Fruit fly (Drosophila melanogaster) whole organism, embryonic: ENCODE results near the gene CG13898.

ENCODE experiments used
- Asciz ChIP-seq: fragments of 200-800 bp; sonication (Bioruptor generic); optimal IDR thresholded peaks from 2 replicates; lab custom pipeline; 2017; ENCODE audit warnings: missing biosample characterization, mild to moderate bottlenecking, missing genetic modification characterization, missing genetic modification reagents
- BEAF-32 ChIP-seq: fragments of 200-800 bp; sonication (Bioruptor generic); optimal IDR thresholded peaks from 3 replicates; lab custom pipeline; 2017; ENCODE audit warnings: missing biosample characterization, missing genetic modification characterization, mild to moderate bottlenecking, moderate library complexity, missing genetic modification reagents
- BtbVII ChIP-seq: fragments of 200-800 bp; sonication (Bioruptor generic); optimal IDR thresholded peaks from 3 replicates; lab custom pipeline; 2017; ENCODE audit warnings: missing biosample characterization, mild to moderate bottlenecking, missing genetic modification characterization
- CG1024 ChIP-seq: fragments of 200-800 bp; sonication (Bioruptor generic); IDR thresholded peaks from 2 replicates; pipeline ENCODE4 v1.3.6; 2022; ENCODE audit warnings: missing biosample characterization, missing genetic modification characterization
- CG1233 ChIP-seq: fragments of 200-800 bp; sonication (Bioruptor generic); optimal IDR thresholded peaks from 4 replicates; lab custom pipeline; 2018; ENCODE audit warnings: missing biosample characterization, mild to moderate bottlenecking, missing genetic modification characterization
- CG12769 ChIP-seq: fragments of 200-800 bp; sonication (Bioruptor generic); optimal IDR thresholded peaks from 2 replicates; lab custom pipeline; 2019; ENCODE audit warnings: missing biosample characterization, mild to moderate bottlenecking, missing genetic modification characterization, moderate library complexity
- CG14710 ChIP-seq: fragments of 200-800 bp; sonication (Bioruptor generic); optimal IDR thresholded peaks from 3 replicates; lab custom pipeline; 2019; ENCODE audit warnings: missing biosample characterization, mild to moderate bottlenecking, missing genetic modification characterization, moderate library complexity
- CG14860 ChIP-seq: fragments of 200-800 bp; sonication (Bioruptor generic); IDR thresholded peaks from 3 replicates; pipeline ENCODE4 v1.3.6; 2022; ENCODE audit warnings: missing biosample characterization, missing genetic modification characterization; ENCODE audit not compliant: partially characterized antibody
- CG15601 ChIP-seq: fragments of 200-800 bp; sonication (Bioruptor generic); optimal IDR thresholded peaks from 3 replicates; lab custom pipeline; 2019; ENCODE audit warnings: missing biosample characterization, mild to moderate bottlenecking, missing genetic modification characterization, moderate library complexity
- CG17186 ChIP-seq: fragments of 200-800 bp; sonication (Bioruptor generic); optimal IDR thresholded peaks from 3 replicates; lab custom pipeline; 2017; ENCODE audit warnings: missing biosample characterization, missing genetic modification reagents, missing genetic modification characterization
- CG32767 ChIP-seq: fragments of 200-800 bp; sonication (Bioruptor generic); IDR thresholded peaks from 2 replicates; pipeline ENCODE4 v1.3.6; 2022; ENCODE audit warnings: missing biosample characterization, missing genetic modification characterization
- CG3838 ChIP-seq: fragments of 200-800 bp; sonication (Bioruptor generic); optimal IDR thresholded peaks from 3 replicates; lab custom pipeline; 2016; ENCODE audit warnings: missing biosample characterization, missing genetic modification characterization
- CG4707 ChIP-seq: fragments of 200-800 bp; sonication (Bioruptor generic); optimal IDR thresholded peaks from 2 replicates; lab custom pipeline; 2018; ENCODE audit warnings: missing biosample characterization, mild to moderate bottlenecking, missing genetic modification characterization, moderate library complexity
- CG6813 ChIP-seq: fragments of 200-800 bp; sonication (Bioruptor generic); optimal IDR thresholded peaks from 2 replicates; lab custom pipeline; 2017; ENCODE audit warnings: missing biosample characterization, missing genetic modification characterization, mild to moderate bottlenecking, moderate library complexity, missing genetic modification reagents
- Camta ChIP-seq: fragments of 200-800 bp; sonication (Bioruptor generic); optimal IDR thresholded peaks from 2 replicates; lab custom pipeline; 2016; ENCODE audit warnings: missing biosample characterization, missing genetic modification characterization
- E2f1 ChIP-seq: fragments of 200-800 bp; sonication (Bioruptor generic); IDR thresholded peaks from 2 replicates; pipeline ENCODE4 v1.3.6; 2022; ENCODE audit warnings: missing biosample characterization, missing genetic modification characterization
- E2f2 ChIP-seq: fragments of 200-800 bp; sonication (Bioruptor generic); IDR thresholded peaks from 2 replicates; pipeline ENCODE4 v1.3.6; 2022; ENCODE audit warnings: missing biosample characterization, missing genetic modification characterization
- Ets65A ChIP-seq: fragments of 200-800 bp; sonication (Bioruptor generic); peaks from one replicate; lab custom pipeline; 2016; ENCODE audit warnings: missing biosample characterization, missing genetic modification characterization
- Fer3 ChIP-seq: fragments of 200-800 bp; sonication (Bioruptor generic); optimal IDR thresholded peaks from 2 replicates; lab custom pipeline; 2018; ENCODE audit warnings: missing biosample characterization, mild to moderate bottlenecking, missing genetic modification characterization, moderate library complexity
- Hey ChIP-seq: fragments of 200-800 bp; sonication (Bioruptor generic); optimal IDR thresholded peaks from 3 replicates; lab custom pipeline; 2018; ENCODE audit warnings: missing biosample characterization, mild to moderate bottlenecking, missing genetic modification characterization
- Hr3 ChIP-seq: fragments of 200-800 bp; sonication (Bioruptor generic); optimal IDR thresholded peaks from 3 replicates; lab custom pipeline; 2016; ENCODE audit warnings: missing biosample characterization, missing genetic modification characterization
- Hr51 ChIP-seq, 2 experiments: fragments of 200-800 bp; sonication (Bioruptor generic); optimal IDR thresholded peaks; 2 replicates in 1 of 2; 3 replicates in 1 of 2; lab custom pipeline; 2016 to 2018; ENCODE audit warnings: missing biosample characterization in 2 of 2, missing genetic modification characterization in 2 of 2, mild to moderate bottlenecking in 1 of 2, moderate library complexity in 1 of 2
- Med ChIP-seq: fragments of 200-800 bp; sonication (Bioruptor generic); peaks from one replicate; lab custom pipeline; 2016; ENCODE audit warnings: missing biosample characterization, missing genetic modification characterization, mild to moderate bottlenecking, inconsistent platforms, moderate library complexity
- NC2α ChIP-seq: fragments of 200-800 bp; sonication (Bioruptor generic); optimal IDR thresholded peaks from 2 replicates; lab custom pipeline; 2016; ENCODE audit warnings: missing biosample characterization, missing genetic modification characterization
- Oaz ChIP-seq: fragments of 200-800 bp; sonication (Bioruptor generic); IDR thresholded peaks from 2 replicates; pipeline ENCODE4 v1.3.6; 2022; ENCODE audit warnings: missing biosample characterization, missing genetic modification characterization
- Sin3A ChIP-seq: fragments of >200 bp; optimal IDR thresholded peaks from 2 replicates; lab custom pipeline; 2018
- Ssrp ChIP-seq: fragments of 200-800 bp; sonication (Bioruptor generic); optimal IDR thresholded peaks from 2 replicates; lab custom pipeline; 2018; ENCODE audit warnings: missing biosample characterization, mild to moderate bottlenecking, missing genetic modification characterization, moderate library complexity
- amos ChIP-seq: fragments of 200-800 bp; sonication (Bioruptor generic); IDR thresholded peaks from 2 replicates; pipeline ENCODE4 v1.3.6; 2022; ENCODE audit warnings: missing biosample characterization, missing genetic modification characterization; ENCODE audit not compliant: partially characterized antibody
- bab2 ChIP-seq: fragments of 200-800 bp; sonication (Bioruptor generic); optimal IDR thresholded peaks from 2 replicates; lab custom pipeline; 2016; ENCODE audit warnings: missing biosample characterization, missing genetic modification characterization
- bbx ChIP-seq: fragments of 200-800 bp; sonication (Bioruptor generic); IDR thresholded peaks from 2 replicates; pipeline ENCODE4 v1.3.6; 2022; ENCODE audit warnings: missing biosample characterization, missing genetic modification characterization; ENCODE audit not compliant: partially characterized antibody
- chm ChIP-seq: fragments of 200-800 bp; sonication (Bioruptor generic); IDR thresholded peaks from 2 replicates; pipeline ENCODE4 v1.3.6; 2022; ENCODE audit warnings: missing biosample characterization, missing genetic modification characterization
- dmrt11E ChIP-seq: fragments of 200-800 bp; sonication (Bioruptor generic); optimal IDR thresholded peaks from 3 replicates; lab custom pipeline; 2018; ENCODE audit warnings: missing biosample characterization, mild to moderate bottlenecking, missing genetic modification characterization, moderate library complexity
- dpn ChIP-seq, 2 experiments: fragments of 200-800 bp; sonication (Bioruptor generic); optimal IDR thresholded peaks; 3 replicates each; lab custom pipeline; 2016; ENCODE audit warnings: missing biosample characterization in 2 of 2, missing genetic modification characterization in 2 of 2
- fu2 ChIP-seq: fragments of 200-800 bp; sonication (Bioruptor generic); optimal IDR thresholded peaks from 2 replicates; lab custom pipeline; 2016; ENCODE audit warnings: missing biosample characterization, missing genetic modification characterization
- grau ChIP-seq: fragments of 200-800 bp; optimal IDR thresholded peaks from 3 replicates; lab custom pipeline; 2019; ENCODE audit warnings: missing biosample characterization, mild to moderate bottlenecking, missing genetic modification characterization, moderate library complexity
- gro ChIP-seq: fragments of 200-800 bp; sonication (Bioruptor generic); optimal IDR thresholded peaks from 2 replicates; lab custom pipeline; 2016; ENCODE audit warnings: missing biosample characterization, missing genetic modification characterization
- hkb ChIP-seq, 2 experiments: fragments of 200-800 bp in 1 of 2; fragments of >200 bp in 1 of 2; sonication (Bioruptor generic) in 1 of 2; IDR thresholded peaks in 1 of 2; optimal IDR thresholded peaks in 1 of 2; 2 replicates each; pipeline versions ENCODE4 v1.3.6 to Lab custom; 2017 to 2022; ENCODE audit warnings: missing biosample characterization in 1 of 2, missing genetic modification characterization in 1 of 2
- insv ChIP-seq, 2 experiments: fragments of 200-800 bp; sonication (Bioruptor generic); optimal IDR thresholded peaks; 3 replicates each; lab custom pipeline; 2016 to 2018; ENCODE audit warnings: missing biosample characterization in 2 of 2, missing genetic modification characterization in 2 of 2
- jing ChIP-seq: fragments of 200-800 bp; sonication (Bioruptor generic); optimal IDR thresholded peaks from 2 replicates; lab custom pipeline; 2018; ENCODE audit warnings: missing biosample characterization, mild to moderate bottlenecking, missing genetic modification characterization
- phol ChIP-seq: fragments of 200-800 bp; sonication (Bioruptor generic); optimal IDR thresholded peaks from 3 replicates; lab custom pipeline; 2018; ENCODE audit warnings: missing biosample characterization, mild to moderate bottlenecking, missing genetic modification characterization, moderate library complexity
- sens ChIP-seq: fragments of 200-800 bp; sonication (Bioruptor generic); peaks from one replicate; lab custom pipeline; 2016; ENCODE audit warnings: missing biosample characterization, missing genetic modification characterization
- sens-2 ChIP-seq: fragments of 200-800 bp; sonication (Bioruptor generic); IDR thresholded peaks from 2 replicates; pipeline ENCODE4 v1.3.6; 2022; ENCODE audit warnings: missing biosample characterization, missing genetic modification characterization
- sima ChIP-seq: fragments of 200-800 bp; sonication (Bioruptor generic); optimal IDR thresholded peaks from 2 replicates; lab custom pipeline; 2016; ENCODE audit warnings: missing biosample characterization, missing genetic modification characterization
- sqz ChIP-seq: fragments of 200-800 bp; sonication (Bioruptor generic); optimal IDR thresholded peaks from 3 replicates; lab custom pipeline; 2018; ENCODE audit warnings: missing biosample characterization, mild to moderate bottlenecking, missing genetic modification characterization
- sug ChIP-seq: fragments of 200-800 bp; optimal IDR thresholded peaks from 2 replicates; lab custom pipeline; 2019; ENCODE audit warnings: missing biosample characterization, mild to moderate bottlenecking, missing genetic modification characterization, moderate library complexity
- twi ChIP-seq: fragments of 200-800 bp; optimal IDR thresholded peaks from 2 replicates; lab custom pipeline; 2019; ENCODE audit warnings: missing biosample characterization, mild to moderate bottlenecking, missing genetic modification characterization, moderate library complexity
- zen2 ChIP-seq: fragments of 200-800 bp; sonication (Bioruptor generic); IDR thresholded peaks from 3 replicates; pipeline ENCODE4 v1.3.6; 2022; ENCODE audit warnings: missing biosample characterization, missing genetic modification characterization; ENCODE audit not compliant: partially characterized antibody

The CG13898 gene

dm6 chr3L:832897-833857, 29.3 kb upstream of the CG13898 start, which contains the start of gene Sf3b3 (continued):
- TF ChIP-seq grau (tag; lab: Kevin White, UChicago): no peak
- TF ChIP-seq NC2α (GFP tag; lab: Kevin White, UChicago): no peak
- no peak for TF ChIP-seq dmrt11E
- TF ChIP-seq CG1024 (GFP tag; lab: Robert Waterston, UW): peak; percentile 53; the same call in 1 of the 2 replicates
- TF ChIP-seq jing (GFP tag; lab: Kevin White, UChicago): no peak
- TF ChIP-seq Hr3 (GFP tag; lab: Kevin White, UChicago): no peak
- TF ChIP-seq E2f2: no peak; the same call in 1 of the 2 replicates
- no peak for TF ChIP-seq sens-2
- peak; percentile 27 for TF ChIP-seq CG14710 (tag; lab: Kevin White, UChicago)
- TF ChIP-seq zen2 (GFP tag; lab: Robert Waterston, UW): peak; percentile 47; the same call in 1 of the 3 replicates
- no peak for TF ChIP-seq E2f1 (GFP tag; lab: Robert Waterston, UW)
- TF ChIP-seq Ssrp: no peak
- no peak for TF ChIP-seq sima (GFP tag; lab: Kevin White, UChicago)
- no peak for TF ChIP-seq CG6813
- TF ChIP-seq amos (GFP tag; lab: Robert Waterston, UW): peak; percentile 76
- peak; percentile 6 for TF ChIP-seq Asciz (GFP tag; lab: Kevin White, UChicago)
- TF ChIP-seq CG14860 (GFP tag; lab: Robert Waterston, UW): peak; percentile 40; the same call in 1 of the 3 replicates
- no peak for TF ChIP-seq Sin3A (lab: Kevin White, UChicago)
- no peak for TF ChIP-seq Oaz (GFP tag; lab: Robert Waterston, UW)
- TF ChIP-seq insv (GFP tag; optimal IDR thresholded peaks at IDR 0.05; lab: Kevin White, UChicago): no peak
- TF ChIP-seq twi (tag; lab: Kevin White, UChicago): no peak
- peak; percentile 83 for TF ChIP-seq phol (tag; lab: Kevin White, UChicago)
- peak; percentile 58; the same call in 1 of the 2 replicates for TF ChIP-seq chm (GFP tag; lab: Robert Waterston, UW)
- TF ChIP-seq CG15601: no peak
- TF ChIP-seq sens: peak; percentile 91
- TF ChIP-seq Fer3 (tag; lab: Kevin White, UChicago): no peak
- peak; percentile 64 for TF ChIP-seq Ets65A (GFP tag; lab: Kevin White, UChicago)
- no peak for TF ChIP-seq Hey (tag; lab: Kevin White, UChicago)
- TF ChIP-seq Camta (GFP tag; lab: Kevin White, UChicago): peak; percentile 21
- peak; percentile 69 for TF ChIP-seq BEAF-32
- TF ChIP-seq hkb (optimal IDR thresholded peaks at IDR 0.05; lab: Kevin White, UChicago): no peak
- TF ChIP-seq hkb (GFP tag; IDR thresholded peaks at IDR 0.05; lab: Robert Waterston, UW): 0 out of 2 replicates have a peak, but pooled peaks have one; percentile 22
- TF ChIP-seq Hr51 (GFP tag; optimal IDR thresholded peaks at IDR 0.05; lab: Kevin White, UChicago): no peak
- no peak for TF ChIP-seq gro (GFP tag; lab: Kevin White, UChicago)
- no peak for TF ChIP-seq CG12769 (tag; lab: Kevin White, UChicago)
- peak; percentile 79 for TF ChIP-seq Med (GFP tag; lab: Kevin White, UChicago)
- TF ChIP-seq sug (tag; lab: Kevin White, UChicago): peak; percentile 9
- no peak for TF ChIP-seq fu2 (GFP tag; lab: Kevin White, UChicago)
- TF ChIP-seq sqz: peak; percentile 60
- TF ChIP-seq CG3838 (GFP tag; lab: Kevin White, UChicago): no peak
- no peak for TF ChIP-seq dpn (GFP tag; optimal IDR thresholded peaks at IDR 0.05; lab: Kevin White, UChicago)
- peak; percentile 83 for TF ChIP-seq bbx (GFP tag; lab: Robert Waterston, UW)
- TF ChIP-seq CG17186 (GFP tag; lab: Kevin White, UChicago): peak; percentile 27
- TF ChIP-seq bab2 (GFP tag; lab: Kevin White, UChicago): peak; percentile 14
- peak; percentile 22 for TF ChIP-seq CG1233 (GFP tag; lab: Kevin White, UChicago)
- TF ChIP-seq CG32767 (GFP tag; lab: Robert Waterston, UW): no peak
- TF ChIP-seq CG4707 (GFP tag; lab: Kevin White, UChicago): no peak
- TF ChIP-seq BtbVII: peak; percentile 7
